Fruit fly (Drosophila melanogaster) whole organism: Measurements from ENCODE around the gene IKKepsilon.

Source experiments
- pan ChIP-seq: fragments of >200 bp; optimal IDR thresholded peaks from 2 replicates; lab custom pipeline; 2017
- psq ChIP-seq: fragments of >200 bp; optimal IDR thresholded peaks from 2 replicates; lab custom pipeline; 2017
- usp ChIP-seq: fragments of >200 bp; optimal IDR thresholded peaks from 2 replicates; lab custom pipeline; 2017; ENCODE audit warnings: missing biosample characterization, missing genetic modification characterization, mixed read lengths

- TF ChIP-seq psq (lab: Kevin White, UChicago) = no peak
- TF ChIP-seq usp (GFP tag; lab: Kevin White, UChicago) = no peak
- no peak for TF ChIP-seq pan
Observed at dm6 chr2L:20661071-20661470, 14.8 kb upstream of the IKKepsilon start.
